Worm (Caenorhabditis elegans) whole organism, L4 larva: ENCODE data around the gene rps-30.

ENCODE experiments used
- D1046.2 ChIP-seq: fragments of 200-800 bp; sonication (Bioruptor generic); IDR thresholded peaks from 2 replicates; pipeline ENCODE4 v1.3.6; 2022; ENCODE audit warnings: missing genetic modification characterization, missing compliant biosample characterization
- F26F4.8 ChIP-seq: fragments of 200-800 bp; sonication (Bioruptor generic); conservative IDR thresholded peaks from 2 replicates; pipeline ENCODE4 v1.3.6; 2022; ENCODE audit warnings: missing genetic modification characterization, missing compliant biosample characterization
- F44E2.7 ChIP-seq: fragments of 200-800 bp; sonication (Bioruptor generic); IDR thresholded peaks from 2 replicates; pipeline ENCODE4 v2.1.2; 2022; ENCODE audit warnings: missing genetic modification characterization, missing compliant biosample characterization
- T26A8.4 ChIP-seq: fragments of 200-800 bp; sonication (Bioruptor generic); IDR thresholded peaks from 2 replicates; pipeline ENCODE4 v1.3.6; 2022; ENCODE audit warnings: missing genetic modification characterization, missing compliant biosample characterization
- Y5F2A.4 ChIP-seq: fragments of 200-800 bp; sonication (Bioruptor generic); optimal IDR thresholded peaks from 2 replicates; lab custom pipeline; 2018; ENCODE audit warnings: mild to moderate bottlenecking, missing genetic modification characterization, missing compliant biosample characterization
- ceh-20 ChIP-seq: fragments of 200-800 bp; sonication (Bioruptor generic); IDR thresholded peaks from 2 replicates; pipeline ENCODE4 v1.3.6; 2022; ENCODE audit warnings: missing genetic modification reagents, missing genetic modification characterization, missing compliant biosample characterization
- ceh-44 ChIP-seq: fragments of 200-800 bp; sonication (Bioruptor generic); IDR thresholded peaks from 2 replicates; pipeline ENCODE4 v1.3.6; 2022; ENCODE audit warnings: missing genetic modification reagents, missing genetic modification characterization, missing compliant biosample characterization
- ceh-82 ChIP-seq: sonication (generic microtip); optimal IDR thresholded peaks from 2 replicates; lab custom pipeline; 2017; ENCODE audit warnings: missing biosample characterization, missing genetic modification characterization
- daf-16 ChIP-seq, 3 experiments: sonication (generic microtip); optimal IDR thresholded peaks; 2 replicates each; lab custom pipeline; 2016 to 2017; ENCODE audit warnings: missing genetic modification characterization in 3 of 3, missing genetic modification reagents in 3 of 3, mild to moderate bottlenecking in 2 of 3, missing compliant biosample characterization in 2 of 3, missing biosample characterization in 1 of 3, moderate library complexity in 1 of 3
- daf-8 ChIP-seq: fragments of 200-800 bp; sonication (Bioruptor generic); IDR thresholded peaks from 2 replicates; pipeline ENCODE4 v1.3.6; 2022; ENCODE audit warnings: missing genetic modification characterization, missing compliant biosample characterization
- dmd-6 ChIP-seq: fragments of 200-800 bp; sonication (Bioruptor generic); IDR thresholded peaks from 2 replicates; pipeline ENCODE4 v1.3.6; 2022; ENCODE audit warnings: missing genetic modification reagents, missing genetic modification characterization, missing compliant biosample characterization
- dve-1 ChIP-seq: sonication (generic microtip); optimal IDR thresholded peaks from 2 replicates; lab custom pipeline; 2017; ENCODE audit warnings: antibody characterized with exemption, mild to moderate bottlenecking, missing genetic modification characterization, missing compliant biosample characterization; ENCODE audit not compliant: insufficient read depth
- egl-43 ChIP-seq: fragments of 200-800 bp; sonication (Bioruptor generic); IDR thresholded peaks from 2 replicates; pipeline ENCODE4 v1.3.6; 2022; ENCODE audit warnings: missing genetic modification reagents, missing genetic modification characterization, missing compliant biosample characterization
- fos-1 ChIP-seq: fragments of 150-350 bp; optimal IDR thresholded peaks from 2 replicates; lab custom pipeline; 2014; ENCODE audit warnings: missing biosample characterization, missing genetic modification characterization
- hlh-11 ChIP-seq: fragments of 200-800 bp; sonication (Bioruptor generic); optimal IDR thresholded peaks from 2 replicates; lab custom pipeline; 2018; ENCODE audit warnings: mild to moderate bottlenecking, missing genetic modification characterization, missing compliant biosample characterization
- hlh-30 ChIP-seq: sonication (generic microtip); optimal IDR thresholded peaks from 2 replicates; lab custom pipeline; 2017; ENCODE audit warnings: antibody characterized with exemption, mild to moderate bottlenecking, missing genetic modification characterization, missing compliant biosample characterization; ENCODE audit not compliant: insufficient read depth
- hmg-1.1 ChIP-seq: fragments of 200-800 bp; sonication (Bioruptor generic); IDR thresholded peaks from 2 replicates; pipeline ENCODE4 v1.3.6; 2022; ENCODE audit warnings: missing genetic modification reagents, missing genetic modification characterization, missing compliant biosample characterization
- lin-1 ChIP-seq: fragments of 200-800 bp; sonication (Bioruptor generic); IDR thresholded peaks from 2 replicates; pipeline ENCODE4 v1.3.6; 2022; ENCODE audit warnings: missing genetic modification reagents, missing genetic modification characterization, missing compliant biosample characterization
- lin-38 ChIP-seq: fragments of 200-800 bp; sonication (Bioruptor generic); IDR thresholded peaks from 2 replicates; pipeline ENCODE4 v1.3.6; 2022; ENCODE audit warnings: missing genetic modification reagents, missing genetic modification characterization, missing compliant biosample characterization
- madf-5 ChIP-seq, 2 experiments: fragments of 200-800 bp; sonication (Bioruptor generic); IDR thresholded peaks; 2 replicates each; pipeline ENCODE4 v1.3.6; 2022; ENCODE audit warnings: missing compliant biosample characterization in 2 of 2, missing genetic modification characterization in 2 of 2
- mdl-1 ChIP-seq, 2 experiments: fragments of 150-350 bp in 1 of 2; sonication (generic microtip) in 1 of 2; optimal IDR thresholded peaks; 2 replicates each; lab custom pipeline; 2014 to 2017; ENCODE audit warnings: missing biosample characterization in 2 of 2, missing genetic modification characterization in 2 of 2
- mep-1 ChIP-seq: fragments of 150-350 bp; sonication (generic microtip); optimal IDR thresholded peaks from 3 replicates; lab custom pipeline; 2014; ENCODE audit warnings: missing biosample characterization, missing genetic modification characterization
- mes-2 ChIP-seq: sonication (generic microtip); optimal IDR thresholded peaks from 2 replicates; lab custom pipeline; 2016; ENCODE audit warnings: missing genotype, mild to moderate bottlenecking, missing genetic modification characterization, missing compliant biosample characterization; ENCODE audit not compliant: poor library complexity, severe bottlenecking
- mxl-3 ChIP-seq: fragments of 200-800 bp; sonication (Bioruptor generic); optimal IDR thresholded peaks from 2 replicates; lab custom pipeline; 2018; ENCODE audit warnings: mild to moderate bottlenecking, missing genetic modification characterization, missing compliant biosample characterization
- nhr-10 ChIP-seq: fragments of 150-350 bp; optimal IDR thresholded peaks from 2 replicates; lab custom pipeline; 2014; ENCODE audit warnings: missing biosample characterization, missing genetic modification characterization
- nhr-102 ChIP-seq: sonication (generic microtip); optimal IDR thresholded peaks from 2 replicates; lab custom pipeline; 2016; ENCODE audit warnings: mild to moderate bottlenecking, missing genetic modification characterization, moderate library complexity, missing compliant biosample characterization
- nhr-111 ChIP-seq: fragments of 200-800 bp; sonication (Bioruptor generic); optimal IDR thresholded peaks from 2 replicates; lab custom pipeline; 2018; ENCODE audit warnings: mild to moderate bottlenecking, missing genetic modification characterization, missing compliant biosample characterization
- nhr-28 ChIP-seq: fragments of 150-350 bp; optimal IDR thresholded peaks from 2 replicates; lab custom pipeline; 2014; ENCODE audit warnings: missing biosample characterization, missing genetic modification characterization
- nhr-48 ChIP-seq: sonication (generic microtip); optimal IDR thresholded peaks from 2 replicates; lab custom pipeline; 2016; ENCODE audit warnings: mild to moderate bottlenecking, missing genetic modification characterization, missing compliant biosample characterization
- nhr-76 ChIP-seq: fragments of 150-350 bp; optimal IDR thresholded peaks from 2 replicates; lab custom pipeline; 2014; ENCODE audit warnings: missing biosample characterization, missing genetic modification characterization
- pha-4 ChIP-seq, 2 experiments: fragments of 150-350 bp in 1 of 2; fragments of 200-800 bp in 1 of 2; sonication (Bioruptor generic) in 1 of 2; IDR thresholded peaks in 1 of 2; optimal IDR thresholded peaks in 1 of 2; 2 replicates each; pipeline versions ENCODE4 v1.3.6 to Lab custom; 2014 to 2022; ENCODE audit warnings: missing genetic modification characterization in 2 of 2, missing genetic modification reagents in 2 of 2, missing biosample characterization in 1 of 2, missing compliant biosample characterization in 1 of 2
- pqm-1 ChIP-seq: sonication (generic microtip); optimal IDR thresholded peaks from 2 replicates; lab custom pipeline; 2017; ENCODE audit warnings: missing biosample characterization, missing genetic modification characterization
- rbr-2 ChIP-seq: sonication (generic microtip); optimal IDR thresholded peaks from 2 replicates; lab custom pipeline; 2016; ENCODE audit warnings: missing genotype, missing genetic modification characterization, missing compliant biosample characterization
- tra-1 ChIP-seq: fragments of 200-800 bp; sonication (Bioruptor generic); IDR thresholded peaks from 2 replicates; pipeline ENCODE4 v1.3.6; 2022; ENCODE audit warnings: missing genetic modification reagents, missing genetic modification characterization, missing compliant biosample characterization
- unc-62 ChIP-seq, 3 experiments: fragments of 150-350 bp in 1 of 3; sonication (generic microtip); optimal IDR thresholded peaks in 2 of 3; peaks in 1 of 3; 1 replicate in 1 of 3; 2 replicates in 2 of 3; lab custom pipeline; 2014 to 2017; ENCODE audit warnings: missing biosample characterization in 3 of 3, missing genetic modification characterization in 3 of 3, missing genetic modification reagents in 3 of 3, missing genotype in 1 of 3
- zfp-3 ChIP-seq: fragments of 200-800 bp; sonication (Bioruptor generic); conservative IDR thresholded peaks from 2 replicates; pipeline ENCODE4 v1.3.6; 2022; ENCODE audit warnings: missing genetic modification reagents, missing genetic modification characterization, missing compliant biosample characterization
- zip-2 ChIP-seq: fragments of 150-350 bp; optimal IDR thresholded peaks from 2 replicates; lab custom pipeline; 2014; ENCODE audit warnings: missing biosample characterization, missing genetic modification characterization

The rps-30 gene

ce11 chrV:7785117-7785516 is 8.7 kb downstream of the rps-30 start, which contains the start of gene C26F1.1:
C26F1.1 (plus strand) TSS chrV:7785417.
- TF ChIP-seq unc-62 (GFP tag; optimal IDR thresholded peaks at IDR 0.05 in 1 of 2; lab: Kevin White, UChicago) (peak in 1 of 2 experiments; percentile 2), unc-62 (tag; optimal IDR thresholded peaks at IDR 0.05; lab: Kevin White, UChicago) (no peak), fos-1 (tag; lab: Kevin White, UChicago) (no peak), F26F4.8 (GFP tag; lab: Robert Waterston, UW) (no peak)

- TF ChIP-seq lin-38 (GFP tag; lab: Robert Waterston, UW) (no peak), daf-8 (GFP tag; lab: Robert Waterston, UW) (no peak), nhr-10 (no peak), unc-62 (GFP tag; optimal IDR thresholded peaks at IDR 0.05 in 1 of 2; lab: Kevin White, UChicago) (peak in 1 of 2 experiments; percentile 93), unc-62 (tag; optimal IDR thresholded peaks at IDR 0.05; lab: Kevin White, UChicago) (no peak), ceh-20 (GFP tag; lab: Robert Waterston, UW) (0 out of 2 replicates have a peak, but pooled peaks have one; percentile 38), Y5F2A.4 (GFP tag; lab: Kevin White, UChicago) (no peak)
Observed at ce11 chrV:7785885-7786284, 9.5 kb downstream of the rps-30 start.

- TF ChIP-seq T26A8.4 (GFP tag; lab: Robert Waterston, UW) (peak; percentile 44; the same call in 1 of the 2 replicates), pqm-1 (peak; percentile 83), nhr-28 (tag; lab: Kevin White, UChicago) (peak; percentile 50), nhr-102 (tag; lab: Kevin White, UChicago) (no peak), mxl-3 (GFP tag; lab: Kevin White, UChicago) (peak; percentile 13), daf-16 (GFP tag; optimal IDR thresholded peaks at IDR 0.05; lab: Kevin White, UChicago) (no peak), daf-16 (tag; optimal IDR thresholded peaks at IDR 0.05; lab: Kevin White, UChicago) (peak; percentile 67), hlh-30 (tag; lab: Kevin White, UChicago) (peak; percentile 57), madf-5 (GFP tag; IDR thresholded peaks at IDR 0.05; lab: Robert Waterston, UW) (no peak), hmg-1.1 (GFP tag; lab: Robert Waterston, UW) (no peak), dve-1 (peak; percentile 71), tra-1 (GFP tag; lab: Robert Waterston, UW) (peak; percentile 30; the same call in 1 of the 2 replicates), egl-43 (GFP tag; lab: Robert Waterston, UW) (no peak), dmd-6 (GFP tag; lab: Robert Waterston, UW) (peak; percentile 50), lin-1 (GFP tag; lab: Robert Waterston, UW) (0 out of 2 replicates have a peak, but pooled peaks have one; percentile 27), hlh-11 (tag; lab: Kevin White, UChicago) (peak; percentile 74), pha-4 (GFP tag; IDR thresholded peaks at IDR 0.05; lab: Robert Waterston, UW) (peak; percentile 41; the same call in 1 of the 2 replicates), pha-4 (tag; optimal IDR thresholded peaks at IDR 0.05; lab: Kevin White, UChicago) (no peak), nhr-48 (peak; percentile 52)
- TF ChIP-seq, all 104 proteins: peak for 13
Observed at ce11 chrV:7786639-7787038, 10.3 kb downstream of the rps-30 start.

ce11 chrV:7793067-7793466 is 16.7 kb downstream of the rps-30 start, which contains the start of gene flp-21:
flp-21 (plus strand) TSS chrV:7793367.
- no peak for TF ChIP-seq F44E2.7
- TF ChIP-seq mdl-1 (tag; optimal IDR thresholded peaks at IDR 0.05; lab: Kevin White, UChicago): no peak
- TF ChIP-seq ceh-44 (GFP tag; lab: Robert Waterston, UW): no peak
- TF ChIP-seq mep-1 (tag; lab: Kevin White, UChicago): no peak
- TF ChIP-seq nhr-76 (tag; lab: Kevin White, UChicago): no peak
- no peak for TF ChIP-seq D1046.2 (GFP tag; lab: Robert Waterston, UW)
- TF ChIP-seq zfp-3 (GFP tag; lab: Robert Waterston, UW): no peak
- no peak for TF ChIP-seq zip-2 (tag; lab: Kevin White, UChicago)
- no peak for TF ChIP-seq rbr-2 (tag; lab: Kevin White, UChicago)
- no peak for TF ChIP-seq nhr-111 (GFP tag; lab: Kevin White, UChicago)
- TF ChIP-seq mxl-3 (GFP tag; lab: Kevin White, UChicago): no peak
- TF ChIP-seq mes-2 (tag; lab: Kevin White, UChicago): no peak
- TF ChIP-seq ceh-82: no peak
